Fruit fly (Drosophila melanogaster): ENCODE data around the gene Pgam5.
A peak's percentile ranks its signal among the peaks of the same experiment; 100 is the strongest.

DNA sequence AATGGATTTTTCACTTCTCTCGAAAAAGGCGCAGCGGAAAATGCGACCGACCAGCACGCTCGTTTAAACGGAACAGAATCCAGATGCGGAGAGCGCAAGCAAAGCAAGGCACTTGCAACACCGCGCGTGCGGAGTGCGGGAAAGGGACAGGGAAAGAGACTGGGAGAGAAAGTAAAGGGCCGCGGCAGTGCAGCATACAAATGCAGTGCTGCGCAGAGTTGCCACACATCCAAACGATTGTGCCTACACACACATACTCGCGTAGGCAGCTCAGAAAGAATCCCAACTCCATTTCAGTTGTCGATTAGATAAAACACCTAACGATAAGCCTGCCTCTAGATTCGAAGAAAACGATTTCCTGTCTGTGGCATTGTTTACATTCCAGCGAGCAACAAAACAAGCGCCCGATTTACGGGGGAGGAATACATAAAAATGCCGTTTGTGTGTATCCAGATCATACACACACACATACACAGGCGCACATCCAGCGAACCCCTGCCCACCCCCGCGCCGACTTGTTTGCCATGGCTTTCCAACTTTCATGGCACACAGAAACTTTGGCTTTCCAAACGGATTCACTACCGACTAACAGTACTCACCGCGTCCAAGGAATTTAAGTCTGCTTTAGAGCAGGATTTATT, 26.2 kb upstream of the Pgam5 start:
- TF ChIP-seq Eip75B (GFP tag; optimal IDR thresholded peaks at IDR 0.05) (no peak), fkh (GFP tag; optimal IDR thresholded peaks at IDR 0.05) (peak; percentile 57), CG11762 (GFP tag; optimal IDR thresholded peaks at IDR 0.05; ENCODE audit: insufficient read depth) (no peak), Lpt (GFP tag; optimal IDR thresholded peaks at IDR 0.05) (peak; percentile 26), Sox102F (GFP tag; optimal IDR thresholded peaks at IDR 0.05) (no peak), OdsH (GFP tag; optimal IDR thresholded peaks at IDR 0.05) (no peak), fd59A (GFP tag; optimal IDR thresholded peaks at IDR 0.05) (no peak), CG34406 (GFP tag; optimal IDR thresholded peaks at IDR 0.05) (no peak), net (GFP tag; optimal IDR thresholded peaks at IDR 0.05) (peak; percentile 42), ss (GFP tag; optimal IDR thresholded peaks at IDR 0.05) (peak in 1 of 2 experiments; percentile 46)

All from whole organism, prepupa.